Fruit fly (Drosophila melanogaster) whole organism, embryonic: ENCODE data around the gene Cpr30F.

Experiments used
- Adf1 ChIP-seq: fragments of 200-800 bp; sonication (Bioruptor generic); IDR thresholded peaks from 2 replicates; pipeline ENCODE4 v1.3.6; 2022; ENCODE audit warnings: missing biosample characterization, missing genetic modification characterization
- Atf3 ChIP-seq: fragments of 200-800 bp; sonication (Bioruptor generic); optimal IDR thresholded peaks from 3 replicates; lab custom pipeline; 2016; ENCODE audit warnings: missing biosample characterization, missing genetic modification characterization
- CG10267 ChIP-seq: fragments of 200-800 bp; sonication (Bioruptor generic); optimal IDR thresholded peaks from 2 replicates; lab custom pipeline; 2018; ENCODE audit warnings: missing biosample characterization, mild to moderate bottlenecking, missing genetic modification characterization, moderate library complexity
- CG11560 ChIP-seq: fragments of 200-800 bp; sonication (Bioruptor generic); IDR thresholded peaks from 3 replicates; pipeline ENCODE4 v1.3.6; 2022; ENCODE audit warnings: missing biosample characterization, missing genetic modification characterization
- CG14860 ChIP-seq: fragments of 200-800 bp; sonication (Bioruptor generic); IDR thresholded peaks from 3 replicates; pipeline ENCODE4 v1.3.6; 2022; ENCODE audit warnings: missing biosample characterization, missing genetic modification characterization; ENCODE audit not compliant: partially characterized antibody
- CG15601 ChIP-seq: fragments of 200-800 bp; sonication (Bioruptor generic); optimal IDR thresholded peaks from 3 replicates; lab custom pipeline; 2019; ENCODE audit warnings: missing biosample characterization, mild to moderate bottlenecking, missing genetic modification characterization, moderate library complexity
- CG18011 ChIP-seq: fragments of 200-800 bp; sonication (Bioruptor generic); optimal IDR thresholded peaks from 2 replicates; lab custom pipeline; 2017; ENCODE audit warnings: missing biosample characterization, missing genetic modification characterization, mild to moderate bottlenecking, moderate library complexity, missing genotype
- CG2116 ChIP-seq: fragments of 200-800 bp; sonication (Bioruptor generic); optimal IDR thresholded peaks from 3 replicates; lab custom pipeline; 2018; ENCODE audit warnings: missing biosample characterization, mild to moderate bottlenecking, missing genetic modification characterization
- CG2875 ChIP-seq: fragments of 200-800 bp; sonication (Bioruptor generic); optimal IDR thresholded peaks from 2 replicates; lab custom pipeline; 2017; ENCODE audit warnings: missing biosample characterization, mild to moderate bottlenecking, missing genetic modification characterization, missing genetic modification reagents
- CG30431 ChIP-seq: fragments of 200-800 bp; sonication (Bioruptor generic); optimal IDR thresholded peaks from 2 replicates; lab custom pipeline; 2017; ENCODE audit warnings: missing biosample characterization, missing genetic modification characterization
- CG34224 ChIP-seq: fragments of 200-800 bp; sonication (Bioruptor generic); IDR thresholded peaks from 3 replicates; pipeline ENCODE4 v1.3.6; 2022; ENCODE audit warnings: missing biosample characterization, missing genetic modification characterization; ENCODE audit not compliant: partially characterized antibody
- CG6791 ChIP-seq: fragments of 200-800 bp; sonication (Bioruptor generic); IDR thresholded peaks from 3 replicates; pipeline ENCODE4 v1.3.6; 2022; ENCODE audit warnings: missing biosample characterization, missing genetic modification characterization; ENCODE audit not compliant: partially characterized antibody
- CG7963 ChIP-seq: fragments of 200-800 bp; sonication (Bioruptor generic); IDR thresholded peaks from 3 replicates; pipeline ENCODE4 v1.3.6; 2022; ENCODE audit warnings: missing biosample characterization, missing genetic modification characterization; ENCODE audit not compliant: partially characterized antibody
- Doc2 ChIP-seq: fragments of 200-800 bp; sonication (Bioruptor generic); IDR thresholded peaks from 2 replicates; pipeline ENCODE4 v1.3.6; 2022; ENCODE audit warnings: missing biosample characterization, missing genetic modification characterization
- Dp ChIP-seq: fragments of 200-800 bp; sonication (Bioruptor generic); optimal IDR thresholded peaks from 2 replicates; lab custom pipeline; 2018; ENCODE audit warnings: missing biosample characterization, mild to moderate bottlenecking, missing genetic modification characterization, moderate library complexity
- Dref ChIP-seq: fragments of 200-800 bp; sonication (Bioruptor generic); IDR thresholded peaks from 2 replicates; pipeline ENCODE4 v1.3.6; 2022; ENCODE audit warnings: missing biosample characterization, missing genetic modification characterization
- E2f2 ChIP-seq: fragments of 200-800 bp; sonication (Bioruptor generic); IDR thresholded peaks from 2 replicates; pipeline ENCODE4 v1.3.6; 2022; ENCODE audit warnings: missing biosample characterization, missing genetic modification characterization
- HLH4C ChIP-seq: fragments of 200-800 bp; sonication (Bioruptor generic); IDR thresholded peaks from 3 replicates; pipeline ENCODE4 v1.3.6; 2022; ENCODE audit warnings: missing biosample characterization, missing genetic modification characterization; ENCODE audit not compliant: partially characterized antibody
- MBD-R2 ChIP-seq: fragments of 200-800 bp; sonication (Bioruptor generic); IDR thresholded peaks from 2 replicates; pipeline ENCODE4 v1.3.6; 2022; ENCODE audit warnings: missing biosample characterization, missing genetic modification characterization
- Max ChIP-seq: fragments of 200-800 bp; sonication (Bioruptor generic); optimal IDR thresholded peaks from 2 replicates; lab custom pipeline; 2016; ENCODE audit warnings: missing biosample characterization, mild to moderate bottlenecking, missing genetic modification characterization
- Ravus ChIP-seq: fragments of 200-800 bp; sonication (Bioruptor generic); IDR thresholded peaks from 2 replicates; pipeline ENCODE4 v1.3.6; 2022; ENCODE audit warnings: missing biosample characterization, missing genetic modification characterization
- Rfx ChIP-seq: fragments of 200-800 bp; sonication (Bioruptor generic); IDR thresholded peaks from 2 replicates; pipeline ENCODE4 v1.3.6; 2022; ENCODE audit warnings: missing biosample characterization, missing genetic modification characterization
- Scr ChIP-seq: fragments of 200-800 bp; sonication (Bioruptor generic); IDR thresholded peaks from 2 replicates; pipeline ENCODE4 v1.3.6; 2022; ENCODE audit warnings: missing biosample characterization, missing genetic modification characterization; ENCODE audit not compliant: partially characterized antibody
- Sin3A ChIP-seq: fragments of >200 bp; optimal IDR thresholded peaks from 2 replicates; lab custom pipeline; 2018
- bab2 ChIP-seq: fragments of 200-800 bp; sonication (Bioruptor generic); optimal IDR thresholded peaks from 2 replicates; lab custom pipeline; 2016; ENCODE audit warnings: missing biosample characterization, missing genetic modification characterization
- cas ChIP-seq: fragments of 200-800 bp; sonication (Bioruptor generic); IDR thresholded peaks from 2 replicates; pipeline ENCODE4 v1.3.6; 2022; ENCODE audit warnings: missing biosample characterization, missing genetic modification characterization
- ci ChIP-seq: fragments of 200-800 bp; sonication (Bioruptor generic); IDR thresholded peaks from 3 replicates; pipeline ENCODE4 v1.3.6; 2022; ENCODE audit warnings: missing biosample characterization, missing genetic modification characterization
- corto ChIP-seq: fragments of 200-800 bp; sonication (Bioruptor generic); optimal IDR thresholded peaks from 2 replicates; lab custom pipeline; 2016; ENCODE audit warnings: missing biosample characterization, mild to moderate bottlenecking, missing genetic modification characterization, moderate library complexity
- crp ChIP-seq, 2 experiments: fragments of 200-800 bp; sonication (Bioruptor generic); optimal IDR thresholded peaks; 2 replicates in 1 of 2; 3 replicates in 1 of 2; lab custom pipeline; 2017; ENCODE audit warnings: missing biosample characterization in 2 of 2, missing genetic modification characterization in 2 of 2, mild to moderate bottlenecking in 1 of 2, moderate library complexity in 1 of 2
- exex ChIP-seq: fragments of 200-800 bp; sonication (Bioruptor generic); optimal IDR thresholded peaks from 4 replicates; lab custom pipeline; 2018; ENCODE audit warnings: missing biosample characterization, mild to moderate bottlenecking, missing genetic modification characterization, moderate library complexity
- nau ChIP-seq: fragments of 200-800 bp; sonication (Bioruptor generic); optimal IDR thresholded peaks from 3 replicates; lab custom pipeline; 2017; ENCODE audit warnings: missing biosample characterization, mild to moderate bottlenecking, missing genetic modification characterization, missing genetic modification reagents
- nerfin-2 ChIP-seq: fragments of 200-800 bp; sonication (Bioruptor generic); IDR thresholded peaks from 2 replicates; pipeline ENCODE4 v1.3.6; 2022; ENCODE audit warnings: missing biosample characterization, missing genetic modification characterization; ENCODE audit not compliant: partially characterized antibody
- phol ChIP-seq: fragments of 200-800 bp; sonication (Bioruptor generic); optimal IDR thresholded peaks from 3 replicates; lab custom pipeline; 2018; ENCODE audit warnings: missing biosample characterization, mild to moderate bottlenecking, missing genetic modification characterization, moderate library complexity
- pita ChIP-seq: fragments of 200-800 bp; sonication (Bioruptor generic); optimal IDR thresholded peaks from 2 replicates; lab custom pipeline; 2017; ENCODE audit warnings: missing biosample characterization, mild to moderate bottlenecking, missing genetic modification characterization
- pzg ChIP-seq: fragments of 200-800 bp; sonication (Bioruptor generic); optimal IDR thresholded peaks from 3 replicates; lab custom pipeline; 2018; ENCODE audit warnings: missing biosample characterization, mild to moderate bottlenecking, missing genetic modification characterization, moderate library complexity
- sens ChIP-seq: fragments of 200-800 bp; sonication (Bioruptor generic); peaks from one replicate; lab custom pipeline; 2016; ENCODE audit warnings: missing biosample characterization, missing genetic modification characterization
- sens-2 ChIP-seq: fragments of 200-800 bp; sonication (Bioruptor generic); IDR thresholded peaks from 2 replicates; pipeline ENCODE4 v1.3.6; 2022; ENCODE audit warnings: missing biosample characterization, missing genetic modification characterization
- sqz ChIP-seq: fragments of 200-800 bp; sonication (Bioruptor generic); optimal IDR thresholded peaks from 3 replicates; lab custom pipeline; 2018; ENCODE audit warnings: missing biosample characterization, mild to moderate bottlenecking, missing genetic modification characterization
- sug ChIP-seq: fragments of 200-800 bp; optimal IDR thresholded peaks from 2 replicates; lab custom pipeline; 2019; ENCODE audit warnings: missing biosample characterization, mild to moderate bottlenecking, missing genetic modification characterization, moderate library complexity
- tna ChIP-seq: fragments of 200-800 bp; sonication (Bioruptor generic); IDR thresholded peaks from 2 replicates; pipeline ENCODE4 v1.3.6; 2022; ENCODE audit warnings: missing biosample characterization, missing genetic modification characterization; ENCODE audit not compliant: partially characterized antibody

Cpr30F gene

DNA sequence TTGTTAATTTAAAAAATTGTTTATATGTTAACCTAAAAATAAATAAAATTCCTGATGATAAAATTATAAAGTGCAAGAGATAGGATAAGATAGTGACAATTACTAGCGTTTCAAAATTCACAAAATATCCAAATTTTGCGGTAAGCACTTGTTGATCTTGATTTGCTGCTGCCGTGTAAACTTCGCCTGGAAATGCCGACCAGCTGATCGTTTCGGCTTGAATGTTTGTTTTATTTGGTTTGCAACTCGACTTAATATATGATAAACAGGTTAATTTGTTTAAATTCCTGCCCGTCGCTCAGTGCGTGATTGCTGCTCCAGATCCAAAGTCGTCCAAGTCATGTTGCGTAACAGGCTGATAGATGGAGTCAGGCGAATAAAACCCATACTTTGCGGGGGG lies 11.6 kb downstream of the Cpr30F start, which contains the start of gene CG4592 (continued):
- TF ChIP-seq Atf3 (GFP tag; lab: Kevin White, UChicago) (no peak), E2f2 (GFP tag; lab: Robert Waterston, UW) (peak; percentile 60), Max (GFP tag; lab: Kevin White, UChicago) (peak; percentile 7), CG10267 (tag; lab: Kevin White, UChicago) (peak; percentile 50), Rfx (GFP tag; lab: Robert Waterston, UW) (peak; percentile 83), CG2875 (GFP tag; lab: Kevin White, UChicago) (peak; percentile 45), pita (peak; percentile 14), crp (GFP tag; optimal IDR thresholded peaks at IDR 0.05; lab: Kevin White, UChicago) (peak; percentile 69 to 92), ci (GFP tag; lab: Robert Waterston, UW) (peak; percentile 90), cas (GFP tag; lab: Robert Waterston, UW) (0 out of 2 replicates have a peak, but pooled peaks have one; percentile 37), bab2 (peak; percentile 22), sqz (GFP tag; lab: Kevin White, UChicago) (no peak), Sin3A (lab: Kevin White, UChicago) (no peak), CG15601 (tag; lab: Kevin White, UChicago) (no peak), sens (peak; percentile 90), sug (tag; lab: Kevin White, UChicago) (peak; percentile 94), CG11560 (tag; lab: Robert Waterston, UW) (no peak), CG30431 (GFP tag; lab: Kevin White, UChicago) (no peak)

DNA sequence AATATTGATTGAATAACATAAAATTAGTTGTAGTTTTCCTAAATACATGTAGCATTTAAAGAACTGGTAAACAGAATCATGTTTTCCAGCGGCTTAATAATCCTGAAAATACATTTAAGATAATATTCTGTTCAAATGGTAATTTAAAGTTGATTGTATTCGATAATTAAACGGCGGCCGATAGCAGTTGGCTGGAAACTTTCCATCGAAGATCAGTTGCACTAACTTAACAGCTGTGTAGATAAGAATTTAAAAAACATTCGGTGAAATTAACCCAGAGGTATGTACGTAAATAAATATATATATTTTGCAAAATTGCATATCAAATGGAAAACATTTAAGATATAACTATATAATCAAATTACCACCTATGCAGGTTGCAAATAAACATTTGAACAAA lies 13.0 kb downstream of the Cpr30F start, which contains the start of gene CG4594:
TSS of gene CG4594 (plus strand) at position 212 of the 400 bp plus-strand sequence.
- TF ChIP-seq Doc2 (GFP tag; lab: Robert Waterston, UW) (no peak), corto (GFP tag; lab: Kevin White, UChicago) (no peak), CG11560 (tag; lab: Robert Waterston, UW) (peak; percentile 92), CG6791 (peak; percentile 15; the same call in 2 of the 3 replicates), CG34224 (GFP tag; lab: Robert Waterston, UW) (0 out of 3 replicates have a peak, but pooled peaks have one; percentile 28), pzg (GFP tag; lab: Kevin White, UChicago) (peak; percentile 17), Dp (peak; percentile 69), Adf1 (GFP tag; lab: Robert Waterston, UW) (no peak), CG7963 (peak; percentile 13; the same call in 2 of the 3 replicates), Dref (peak; percentile 66), tna (peak; percentile 16; the same call in 1 of the 2 replicates), Ravus (no peak), phol (tag; lab: Kevin White, UChicago) (no peak), nerfin-2 (GFP tag; lab: Robert Waterston, UW) (peak; percentile 41; the same call in 1 of the 2 replicates), CG18011 (no peak), MBD-R2 (GFP tag; lab: Robert Waterston, UW) (0 out of 2 replicates have a peak, but pooled peaks have one; percentile 8), exex (tag; lab: Kevin White, UChicago) (peak; percentile 22), CG14860 (GFP tag; lab: Robert Waterston, UW) (0 out of 3 replicates have a peak, but pooled peaks have one; percentile 12), CG2116 (peak; percentile 3), sens-2 (no peak), crp (GFP tag; optimal IDR thresholded peaks at IDR 0.05; lab: Kevin White, UChicago) (peak in 1 of 2 experiments; percentile 71), HLH4C (GFP tag; lab: Robert Waterston, UW) (peak; percentile 23; the same call in 1 of the 3 replicates), nau (GFP tag; lab: Kevin White, UChicago) (no peak), E2f2 (GFP tag; lab: Robert Waterston, UW) (peak; percentile 80), Scr (GFP tag; lab: Robert Waterston, UW) (0 out of 2 replicates have a peak, but pooled peaks have one; percentile 32)
